Fruit fly (Drosophila melanogaster): Measurements from ENCODE around the gene Gr93b.

Gr93b gene

DNA sequence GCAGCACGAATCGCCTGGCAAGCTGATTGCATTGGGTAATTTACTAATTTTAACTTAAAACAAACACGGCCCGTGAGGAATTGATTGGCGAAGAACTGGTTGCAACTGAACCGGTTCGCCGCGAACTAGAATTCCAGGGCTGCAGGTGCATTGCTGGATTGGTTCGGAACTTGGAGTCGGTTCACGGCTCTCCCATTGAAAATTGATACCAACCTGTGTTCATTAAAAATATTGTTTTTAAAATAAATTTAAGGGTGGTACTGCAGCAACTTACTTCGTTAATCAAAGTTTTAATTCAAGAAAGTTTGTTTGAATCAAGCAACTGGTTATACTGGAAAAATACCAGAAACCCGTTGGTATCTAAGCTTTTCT, 21.0 kb downstream of the Gr93b start, which contains the start of gene CASK (continued):
- no peak for TF ChIP-seq Blimp-1 (GFP tag; optimal IDR thresholded peaks at IDR 0.05)
- peak; percentile 14 for TF ChIP-seq CG2712 (tag; optimal IDR thresholded peaks at IDR 0.05)
- no peak for TF ChIP-seq CG2202 (tag; optimal IDR thresholded peaks at IDR 0.05)
- peak; percentile 78 for TF ChIP-seq pzg (GFP tag; optimal IDR thresholded peaks at IDR 0.05)
- peak; percentile 73 for TF ChIP-seq row (GFP tag; IDR thresholded peaks at IDR 0.05)
- peak; percentile 38 for TF ChIP-seq CG1603 (tag; optimal IDR thresholded peaks at IDR 0.05)
- peak; percentile 43 for TF ChIP-seq CoRest (tag; optimal IDR thresholded peaks at IDR 0.05)
- TF ChIP-seq slbo (GFP tag; IDR thresholded peaks at IDR 0.05), result 0 out of 2 replicates have a peak, but pooled peaks have one; percentile 9
- peak; percentile 26; the same call in 1 of the 3 replicates for TF ChIP-seq CG16813 (GFP tag; IDR thresholded peaks at IDR 0.05; ENCODE audit: partially characterized antibody)
- TF ChIP-seq CG31441 (GFP tag; IDR thresholded peaks at IDR 0.05), result 0 out of 2 replicates have a peak, but pooled peaks have one; percentile 51
- TF ChIP-seq Bteb2 (GFP tag; optimal IDR thresholded peaks at IDR 0.05), result no peak
- peak; percentile 8 for TF ChIP-seq Max (GFP tag; optimal IDR thresholded peaks at IDR 0.05)
- TF ChIP-seq Ets97D (GFP tag; optimal IDR thresholded peaks at IDR 0.05), result peak; percentile 57
- TF ChIP-seq bbx (GFP tag; IDR thresholded peaks at IDR 0.05; ENCODE audit: partially characterized antibody), result peak; percentile 80
- TF ChIP-seq gsb-n (tag; optimal IDR thresholded peaks at IDR 0.05), result peak; percentile 22
- peak; percentile 15 for TF ChIP-seq lab (GFP tag; optimal IDR thresholded peaks at IDR 0.05)
- peak; percentile 46 for TF ChIP-seq Mes4 (GFP tag; optimal IDR thresholded peaks at IDR 0.05)
- peak; percentile 63 for TF ChIP-seq sd (tag; optimal IDR thresholded peaks at IDR 0.05)

dm6 chr3R:21821684-21822561, 21.6 kb downstream of the Gr93b start:
- TF ChIP-seq GATAe (GFP tag; conservative IDR thresholded peaks at IDR 0.05) (no peak), Sry-δ (GFP tag; optimal IDR thresholded peaks at IDR 0.05) (no peak), CG15479 (GFP tag; optimal IDR thresholded peaks at IDR 0.05) (no peak), CG7987 (GFP tag; optimal IDR thresholded peaks at IDR 0.05) (no peak), CG9817 (tag; optimal IDR thresholded peaks at IDR 0.05) (no peak), Ravus (GFP tag; IDR thresholded peaks at IDR 0.05) (no peak), Lhr (GFP tag; optimal IDR thresholded peaks at IDR 0.05) (no peak), CG13296 (GFP tag; optimal IDR thresholded peaks at IDR 0.05) (no peak), pan (optimal IDR thresholded peaks at IDR 0.05) (no peak), pan (GFP tag; optimal IDR thresholded peaks at IDR 0.05 in 1 of 2, IDR thresholded peaks at IDR 0.05 in 1 of 2) (no peak), CG10274 (GFP tag; optimal IDR thresholded peaks at IDR 0.05) (no peak), CG32767 (GFP tag; IDR thresholded peaks at IDR 0.05) (peak; percentile 46; the same call in 1 of the 2 replicates), mirr (GFP tag; optimal IDR thresholded peaks at IDR 0.05) (peak; percentile 15), grau (tag; optimal IDR thresholded peaks at IDR 0.05) (no peak), oc (tag; optimal IDR thresholded peaks at IDR 0.05) (no peak), btn (GFP tag; optimal IDR thresholded peaks at IDR 0.05) (no peak), Dp (GFP tag; optimal IDR thresholded peaks at IDR 0.05) (no peak), fru (optimal IDR thresholded peaks at IDR 0.05) (no peak), MBD-R2 (GFP tag; IDR thresholded peaks at IDR 0.05) (0 out of 2 replicates have a peak, but pooled peaks have one; percentile 57), Bgb (GFP tag; IDR thresholded peaks at IDR 0.05; ENCODE audit: partially characterized antibody) (no peak), vnd (GFP tag; IDR thresholded peaks at IDR 0.05; ENCODE audit: partially characterized antibody) (no peak), Max (GFP tag; optimal IDR thresholded peaks at IDR 0.05) (no peak), CG2889 (GFP tag; IDR thresholded peaks at IDR 0.05) (no peak), CG3407 (GFP tag; optimal IDR thresholded peaks at IDR 0.05) (no peak), Nf-YB (GFP tag; optimal IDR thresholded peaks at IDR 0.05) (no peak), CG32532 (GFP tag; IDR thresholded peaks at IDR 0.05) (no peak), CG14710 (tag; optimal IDR thresholded peaks at IDR 0.05) (no peak), CG12219 (GFP tag; optimal IDR thresholded peaks at IDR 0.05) (no peak), dpn (GFP tag; optimal IDR thresholded peaks at IDR 0.05) (no peak), CG14014 (GFP tag; IDR thresholded peaks at IDR 0.05) (no peak), HLH54F (GFP tag; optimal IDR thresholded peaks at IDR 0.05) (no peak)
